Worm (Caenorhabditis elegans) whole organism, mixed stage, embryonic: ENCODE data around the gene F01D4.5.

ENCODE experiments used
- M03D4.4 ChIP-seq: sonication (generic microtip); optimal IDR thresholded peaks from 2 replicates; lab custom pipeline; 2017; ENCODE audit warnings: mild to moderate bottlenecking, missing genetic modification characterization, missing compliant biosample characterization
- bed-3 ChIP-seq: fragments of 200-800 bp; sonication (Bioruptor generic); optimal IDR thresholded peaks from 3 replicates; lab custom pipeline; 2018; ENCODE audit warnings: mild to moderate bottlenecking, missing genetic modification characterization, moderate library complexity, missing compliant biosample characterization
- blmp-1 ChIP-seq: fragments of 150-350 bp; optimal IDR thresholded peaks from 2 replicates; lab custom pipeline; 2014; ENCODE audit warnings: missing biosample characterization, missing genetic modification characterization
- ceh-39 ChIP-seq: fragments of 150-350 bp; optimal IDR thresholded peaks from 2 replicates; lab custom pipeline; 2014; ENCODE audit warnings: missing biosample characterization, missing genetic modification characterization
- ceh-43 ChIP-seq: fragments of 200-800 bp; sonication (Bioruptor generic); optimal IDR thresholded peaks from 2 replicates; lab custom pipeline; 2018; ENCODE audit warnings: mild to moderate bottlenecking, missing genetic modification characterization, moderate library complexity, missing compliant biosample characterization
- ceh-83 ChIP-seq: fragments of 200-800 bp; sonication (Bioruptor generic); optimal IDR thresholded peaks from 2 replicates; lab custom pipeline; 2018; ENCODE audit warnings: mild to moderate bottlenecking, missing genetic modification characterization, missing compliant biosample characterization
- ces-1 ChIP-seq: fragments of 150-350 bp; optimal IDR thresholded peaks from 2 replicates; lab custom pipeline; 2014; ENCODE audit warnings: missing biosample characterization, missing genetic modification reagents, missing genetic modification characterization
- cnd-1 ChIP-seq: fragments of 200-800 bp; sonication (Bioruptor generic); optimal IDR thresholded peaks from 2 replicates; lab custom pipeline; 2018; ENCODE audit warnings: mild to moderate bottlenecking, missing genetic modification characterization, missing compliant biosample characterization
- drap-1 ChIP-seq: fragments of 200-800 bp; sonication (Bioruptor generic); optimal IDR thresholded peaks from 3 replicates; lab custom pipeline; 2018; ENCODE audit warnings: mild to moderate bottlenecking, missing genetic modification characterization, missing compliant biosample characterization
- elt-1 ChIP-seq: sonication (generic microtip); optimal IDR thresholded peaks from 2 replicates; lab custom pipeline; 2017; ENCODE audit warnings: missing genetic modification characterization, mild to moderate bottlenecking, missing compliant biosample characterization, antibody characterized with exemption, moderate library complexity, borderline replicate concordance; ENCODE audit not compliant: insufficient read depth
- elt-3 ChIP-seq: fragments of 150-350 bp; optimal IDR thresholded peaks from 2 replicates; lab custom pipeline; 2014; ENCODE audit warnings: missing biosample characterization, missing genetic modification characterization
- flh-1 ChIP-seq: fragments of 200-800 bp; sonication (Bioruptor generic); optimal IDR thresholded peaks from 2 replicates; lab custom pipeline; 2018; ENCODE audit warnings: mild to moderate bottlenecking, missing genetic modification characterization, moderate library complexity, missing compliant biosample characterization
- ham-2 ChIP-seq: fragments of 200-800 bp; sonication (Bioruptor generic); optimal IDR thresholded peaks from 2 replicates; lab custom pipeline; 2018; ENCODE audit warnings: mild to moderate bottlenecking, missing genetic modification characterization, missing compliant biosample characterization
- hlh-1 ChIP-seq: fragments of 150-350 bp; optimal IDR thresholded peaks from 2 replicates; lab custom pipeline; 2014; ENCODE audit warnings: missing biosample characterization, missing genetic modification reagents, missing genetic modification characterization
- lin-13 ChIP-seq: fragments of 150-350 bp; optimal IDR thresholded peaks from 2 replicates; lab custom pipeline; 2014; ENCODE audit warnings: missing biosample characterization, missing genetic modification characterization
- lin-32 ChIP-seq: fragments of 200-800 bp; sonication (Bioruptor generic); optimal IDR thresholded peaks from 2 replicates; lab custom pipeline; 2018; ENCODE audit warnings: mild to moderate bottlenecking, missing genetic modification characterization, missing compliant biosample characterization
- lsy-2 ChIP-seq: fragments of 150-350 bp; optimal IDR thresholded peaks from 2 replicates; lab custom pipeline; 2014; ENCODE audit warnings: missing biosample characterization, missing genetic modification characterization
- mab-5 ChIP-seq: fragments of 150-350 bp; optimal IDR thresholded peaks from 2 replicates; lab custom pipeline; 2014; ENCODE audit warnings: missing biosample characterization, missing genetic modification characterization
- mep-1 ChIP-seq: fragments of 150-350 bp; optimal IDR thresholded peaks from 2 replicates; lab custom pipeline; 2017; ENCODE audit warnings: missing biosample characterization, missing genetic modification reagents, missing genetic modification characterization, inconsistent platforms
- mls-2 ChIP-seq: sonication (generic microtip); optimal IDR thresholded peaks from 2 replicates; lab custom pipeline; 2016; ENCODE audit warnings: mild to moderate bottlenecking, missing genetic modification characterization, moderate library complexity, missing compliant biosample characterization
- nhr-12 ChIP-seq: fragments of 150-350 bp; optimal IDR thresholded peaks from 2 replicates; lab custom pipeline; 2014; ENCODE audit warnings: missing biosample characterization, missing genetic modification characterization
- nhr-2 ChIP-seq: fragments of 150-350 bp; optimal IDR thresholded peaks from 2 replicates; lab custom pipeline; 2014; ENCODE audit warnings: missing biosample characterization, missing genetic modification characterization
- nhr-237 ChIP-seq: fragments of 150-350 bp; optimal IDR thresholded peaks from 2 replicates; lab custom pipeline; 2014; ENCODE audit warnings: missing biosample characterization, missing genetic modification characterization
- nhr-28 ChIP-seq: fragments of 150-350 bp; optimal IDR thresholded peaks from 2 replicates; lab custom pipeline; 2014; ENCODE audit warnings: missing biosample characterization, missing genetic modification characterization
- nhr-76 ChIP-seq: sonication (generic microtip); optimal IDR thresholded peaks from 2 replicates; lab custom pipeline; 2017; ENCODE audit warnings: missing biosample characterization, missing genetic modification characterization
- pha-4 ChIP-seq: fragments of 150-350 bp; optimal IDR thresholded peaks from 2 replicates; lab custom pipeline; 2018; ENCODE audit warnings: missing biosample characterization, missing genetic modification reagents, missing genetic modification characterization
- sem-2 ChIP-seq: fragments of 200-800 bp; sonication (Bioruptor generic); optimal IDR thresholded peaks from 2 replicates; lab custom pipeline; 2018; ENCODE audit warnings: mild to moderate bottlenecking, missing genetic modification characterization, missing compliant biosample characterization
- snpc-4 ChIP-seq: fragments of 150-350 bp; optimal IDR thresholded peaks from 2 replicates; lab custom pipeline; 2014; ENCODE audit warnings: missing biosample characterization, missing genetic modification characterization
- sptf-1 ChIP-seq: sonication (generic microtip); optimal IDR thresholded peaks from 2 replicates; lab custom pipeline; 2017; ENCODE audit warnings: mild to moderate bottlenecking, missing genetic modification characterization, moderate library complexity, missing compliant biosample characterization
- tbx-8 ChIP-seq: fragments of 200-800 bp; sonication (Bioruptor generic); optimal IDR thresholded peaks from 2 replicates; lab custom pipeline; 2018; ENCODE audit warnings: mild to moderate bottlenecking, missing genetic modification characterization, moderate library complexity, missing compliant biosample characterization
- unc-120 ChIP-seq: sonication (generic microtip); optimal IDR thresholded peaks from 2 replicates; lab custom pipeline; 2017; ENCODE audit warnings: missing genetic modification characterization, missing compliant biosample characterization; ENCODE audit not compliant: poor library complexity, severe bottlenecking
- unc-39 ChIP-seq: fragments of 150-350 bp; optimal IDR thresholded peaks from 2 replicates; lab custom pipeline; 2014; ENCODE audit warnings: missing biosample characterization, missing genetic modification characterization
- unc-62 ChIP-seq: fragments of 150-350 bp; optimal IDR thresholded peaks from 2 replicates; lab custom pipeline; 2014; ENCODE audit warnings: missing biosample characterization, missing genetic modification reagents, missing genetic modification characterization
- zip-8 ChIP-seq: fragments of 150-350 bp; optimal IDR thresholded peaks from 2 replicates; lab custom pipeline; 2014; ENCODE audit warnings: missing biosample characterization, missing genetic modification characterization
- ztf-11 ChIP-seq: fragments of 150-350 bp; optimal IDR thresholded peaks from 2 replicates; lab custom pipeline; 2014; ENCODE audit warnings: missing biosample characterization, missing genetic modification characterization

The F01D4.5 gene

ce11 chrIV:10453001-10453400 lies 30.5 kb downstream of the F01D4.5 start, which contains the start of gene F01D4.8:
Gene F01D4.8, minus strand, starts transcription at chrIV:10453101.
- TF ChIP-seq ceh-39 (tag; lab: Kevin White, UChicago): no peak
- TF ChIP-seq ceh-83 (GFP tag; lab: Kevin White, UChicago): no peak
- no peak for TF ChIP-seq elt-3 (tag; lab: Kevin White, UChicago)
- TF ChIP-seq, all 35 proteins: peak for 0

DNA sequence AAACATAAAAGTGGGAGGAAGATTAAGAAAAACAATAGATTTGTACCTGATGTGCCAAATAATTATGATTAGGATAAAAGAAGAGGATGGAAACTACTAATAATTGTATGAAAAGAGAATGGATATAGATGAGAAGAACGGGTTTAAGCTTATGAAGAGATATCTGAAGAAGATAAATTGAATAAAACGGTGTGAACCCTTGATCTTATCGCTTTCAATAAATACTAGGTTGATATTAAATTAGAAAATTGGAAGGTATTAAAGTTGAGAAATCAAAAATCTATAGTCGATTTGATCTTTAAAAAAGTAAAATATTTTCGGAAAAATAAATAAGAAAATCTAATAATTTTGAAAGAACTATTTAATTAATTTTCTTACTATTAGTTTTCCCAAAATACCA lies 33.7 kb downstream of the F01D4.5 start, which contains the start of gene F13B12.4:
TSS of gene F13B12.4 (minus strand) at position 101 of the 400 bp plus-strand sequence.
- TF ChIP-seq blmp-1 (tag; lab: Kevin White, UChicago): no peak
- no peak for TF ChIP-seq mep-1 (tag; lab: Kevin White, UChicago)
- TF ChIP-seq ceh-43: no peak
- TF ChIP-seq snpc-4 (tag; lab: Kevin White, UChicago): no peak
- TF ChIP-seq elt-1 (tag; lab: Kevin White, UChicago): no peak
- TF ChIP-seq lin-13: no peak
- no peak for TF ChIP-seq flh-1
- TF ChIP-seq mls-2: no peak
- no peak for TF ChIP-seq ceh-39 (tag; lab: Kevin White, UChicago)
- no peak for TF ChIP-seq sem-2 (GFP tag; lab: Kevin White, UChicago)
- no peak for TF ChIP-seq M03D4.4
- TF ChIP-seq nhr-12: no peak
- no peak for TF ChIP-seq elt-3 (tag; lab: Kevin White, UChicago)
- no peak for TF ChIP-seq pha-4

DNA sequence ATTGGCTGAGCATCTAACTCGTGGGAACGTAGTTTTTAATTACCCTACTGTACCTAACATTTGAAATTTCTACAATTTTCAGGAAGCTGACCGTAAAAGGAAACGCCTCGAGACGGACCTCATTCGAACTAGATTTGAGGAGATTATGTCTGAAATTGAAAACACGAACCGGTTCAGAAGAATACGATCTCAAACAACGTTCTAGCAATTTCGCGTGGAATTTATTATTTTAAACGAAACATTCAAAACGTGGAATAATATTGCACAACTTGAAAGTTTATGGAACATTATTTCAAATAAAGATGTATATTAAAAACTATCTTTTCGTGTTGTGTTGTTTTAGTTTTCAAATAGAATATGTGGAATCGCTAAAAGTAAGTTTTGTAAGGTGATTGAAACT lies 39.9 kb downstream of the F01D4.5 start, which contains the start of gene F13B12.7:
TSS of gene F13B12.7 (plus strand) at position 301 of the 400 bp plus-strand sequence.
- no peak for TF ChIP-seq pha-4
- no peak for TF ChIP-seq tbx-8 (GFP tag; lab: Kevin White, UChicago)
- no peak for TF ChIP-seq elt-3 (tag; lab: Kevin White, UChicago)
- no peak for TF ChIP-seq sptf-1 (tag; lab: Kevin White, UChicago)
- TF ChIP-seq ztf-11: no peak
- TF ChIP-seq ces-1 (GFP tag; lab: Kevin White, UChicago): no peak
- no peak for TF ChIP-seq elt-1 (tag; lab: Kevin White, UChicago)
- no peak for TF ChIP-seq ceh-39 (tag; lab: Kevin White, UChicago)
- TF ChIP-seq mls-2: no peak
- TF ChIP-seq unc-62: no peak
- no peak for TF ChIP-seq ceh-43
- no peak for TF ChIP-seq flh-1
- no peak for TF ChIP-seq zip-8
- no peak for TF ChIP-seq ham-2 (GFP tag; lab: Kevin White, UChicago)
- no peak for TF ChIP-seq mab-5 (tag; lab: Kevin White, UChicago)
- no peak for TF ChIP-seq snpc-4 (tag; lab: Kevin White, UChicago)
- no peak for TF ChIP-seq lin-32 (GFP tag; lab: Kevin White, UChicago)
- TF ChIP-seq M03D4.4: no peak
- no peak for TF ChIP-seq ceh-83 (GFP tag; lab: Kevin White, UChicago)

DNA sequence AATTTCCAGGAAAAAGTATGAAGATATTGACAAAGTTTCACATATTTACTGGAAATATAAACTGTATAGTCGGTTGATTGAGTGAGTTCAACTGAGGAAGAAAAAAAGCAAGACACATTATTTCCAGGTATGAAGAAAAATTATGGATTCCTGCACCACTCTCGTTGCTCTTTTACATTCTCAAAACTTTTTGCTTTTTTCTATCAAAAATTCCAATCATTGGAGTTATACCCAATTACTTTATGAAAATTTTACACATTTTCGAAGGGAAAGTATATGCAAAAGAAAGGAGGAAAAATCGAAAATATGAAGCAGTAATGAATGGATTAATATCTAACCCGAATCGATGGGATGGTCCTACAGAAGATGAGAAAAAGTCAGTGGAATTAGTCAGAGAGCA lies 40.6 kb downstream of the F01D4.5 start:
- TF ChIP-seq ham-2 (GFP tag; lab: Kevin White, UChicago) (no peak), hlh-1 (tag; lab: Kevin White, UChicago) (no peak), nhr-28 (tag; lab: Kevin White, UChicago) (no peak), nhr-2 (no peak), cnd-1 (tag; lab: Kevin White, UChicago) (no peak), drap-1 (GFP tag; lab: Kevin White, UChicago) (no peak), mab-5 (tag; lab: Kevin White, UChicago) (no peak), ces-1 (GFP tag; lab: Kevin White, UChicago) (no peak), pha-4 (no peak), ztf-11 (no peak), lin-32 (GFP tag; lab: Kevin White, UChicago) (no peak), ceh-39 (tag; lab: Kevin White, UChicago) (no peak), elt-1 (tag; lab: Kevin White, UChicago) (no peak), zip-8 (no peak), lsy-2 (tag; lab: Kevin White, UChicago) (no peak), M03D4.4 (no peak), unc-120 (tag; lab: Kevin White, UChicago) (no peak), elt-3 (tag; lab: Kevin White, UChicago) (no peak)

- TF ChIP-seq bed-3 (no peak), nhr-76 (no peak), unc-62 (no peak), lin-32 (GFP tag; lab: Kevin White, UChicago) (no peak), sem-2 (GFP tag; lab: Kevin White, UChicago) (no peak), nhr-237 (tag; lab: Kevin White, UChicago) (no peak), nhr-28 (tag; lab: Kevin White, UChicago) (no peak), ceh-83 (GFP tag; lab: Kevin White, UChicago) (no peak), ceh-43 (no peak), nhr-2 (no peak), snpc-4 (tag; lab: Kevin White, UChicago) (no peak), M03D4.4 (no peak), zip-8 (no peak), unc-39 (no peak), pha-4 (no peak), ham-2 (GFP tag; lab: Kevin White, UChicago) (no peak), lin-13 (no peak), mab-5 (tag; lab: Kevin White, UChicago) (no peak)
Measured at ce11 chrIV:10438901-10439300, 44.6 kb downstream of the F01D4.5 start, which contains the start of gene F13B12.3. Gene F13B12.3, plus strand, starts transcription at chrIV:10439123.
